Worm (Caenorhabditis elegans) whole organism, mixed stage, embryonic: Measurements from ENCODE around the gene nas-4.

Experiments used
- nhr-76 ChIP-seq: sonication (generic microtip); optimal IDR thresholded peaks from 2 replicates; lab custom pipeline; 2017; ENCODE audit warnings: missing biosample characterization, missing genetic modification characterization
- pha-4 ChIP-seq: fragments of 150-350 bp; optimal IDR thresholded peaks from 2 replicates; lab custom pipeline; 2018; ENCODE audit warnings: missing biosample characterization, missing genetic modification reagents, missing genetic modification characterization

ce11 chrIII:6396381-6396780 is 19.1 kb downstream of the nas-4 start:
- TF ChIP-seq pha-4 (tag; lab: Kevin White, UChicago) (no peak), nhr-76 (tag; lab: Kevin White, UChicago) (no peak)
